Worm (Caenorhabditis elegans): ENCODE data around the gene R160.4.

ce11 chrX:4397460-4397859 is 28.8 kb upstream of the R160.4 start:
- TF ChIP-seq unc-55 (GFP tag; optimal IDR thresholded peaks at IDR 0.05) (no peak), unc-62 (GFP tag; optimal IDR thresholded peaks at IDR 0.05) (no peak), F13H6.1 (tag; optimal IDR thresholded peaks at IDR 0.05) (no peak), mab-5 (tag; optimal IDR thresholded peaks at IDR 0.05) (no peak), elt-1 (tag; optimal IDR thresholded peaks at IDR 0.05) (no peak), nhr-23 (tag; optimal IDR thresholded peaks at IDR 0.05) (no peak)
